Fruit fly (Drosophila melanogaster) S2 (cell line): ENCODE results near the gene Rbsn-5.

ENCODE experiments used
- CG8478 ChIP-seq: fragments of >200 bp; optimal IDR thresholded peaks from 2 replicates; lab custom pipeline; 2018
- CTCF ChIP-seq, 2 experiments: fragments of >200 bp; optimal IDR thresholded peaks; 2 replicates each; lab custom pipeline; 2018

DNA sequence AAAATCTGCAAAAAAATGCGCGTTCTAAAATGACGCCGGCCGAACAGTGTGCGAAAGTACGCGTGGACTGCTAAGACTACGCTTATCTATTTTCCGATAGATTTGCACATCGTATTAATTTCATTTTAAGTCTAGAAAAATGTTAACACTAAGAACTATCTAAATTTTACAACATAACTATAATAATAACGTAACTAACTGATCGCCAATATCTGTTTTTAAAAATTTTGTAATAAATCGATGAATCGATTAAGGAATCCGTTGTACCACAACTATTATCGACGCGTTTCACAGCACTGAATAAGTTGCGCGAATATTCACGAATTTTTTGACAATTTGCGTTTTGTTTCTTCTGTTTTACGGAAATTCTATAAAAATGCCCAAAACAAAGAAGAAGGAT is 51.4 kb downstream of the Rbsn-5 start, which contains the start of gene Ssb-c31a:
- TF ChIP-seq CTCF (optimal IDR thresholded peaks at IDR 0.05; lab: Kevin White, UChicago) = no peak
- TF ChIP-seq CG8478 (lab: Kevin White, UChicago) = no peak
